Worm (Caenorhabditis elegans): ENCODE results near the gene pdha-1.

DNA sequence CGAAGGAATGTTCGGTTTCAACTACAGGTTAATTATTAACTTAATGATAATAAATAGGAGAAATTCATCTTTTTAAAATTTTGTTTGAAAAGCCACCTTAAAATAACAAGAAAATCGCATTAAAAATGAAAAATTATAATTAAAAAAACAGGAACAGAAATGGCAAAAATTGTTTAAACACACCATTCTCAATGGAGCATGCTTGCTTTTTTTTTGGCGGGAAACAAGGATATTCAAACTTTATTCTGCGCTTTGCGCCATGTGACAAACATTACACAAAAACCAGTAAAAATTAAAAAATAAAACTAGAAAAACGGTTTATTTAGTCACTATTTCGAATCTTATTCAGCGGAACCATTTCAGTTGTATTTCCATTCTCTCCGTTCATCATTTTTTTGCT is 37.4 kb upstream of the pdha-1 start:
- no peak for TF ChIP-seq unc-39 (tag; optimal IDR thresholded peaks at IDR 0.05)
- no peak for TF ChIP-seq nhr-21 (tag; optimal IDR thresholded peaks at IDR 0.05)
- no peak for TF ChIP-seq unc-62 (GFP tag; optimal IDR thresholded peaks at IDR 0.05)
- no peak for TF ChIP-seq mab-5 (tag; optimal IDR thresholded peaks at IDR 0.05)
